Fruit fly (Drosophila melanogaster): ENCODE measurements around the gene CG5112.
A peak's percentile ranks its signal among the peaks of the same experiment; 100 is the strongest.

CG5112 gene

dm6 chr3R:25519465-25520071, 28.3 kb downstream of the CG5112 start (continued):
- TF ChIP-seq CG7368 (GFP tag; optimal IDR thresholded peaks at IDR 0.05) (no peak), CG1621 (tag; optimal IDR thresholded peaks at IDR 0.05) (no peak), Ets96B (tag; optimal IDR thresholded peaks at IDR 0.05) (peak; percentile 13), Eip78C (GFP tag) (peak; percentile 84), Blimp-1 (GFP tag; optimal IDR thresholded peaks at IDR 0.05) (no peak), esn (GFP tag; optimal IDR thresholded peaks at IDR 0.05) (no peak), CG10631 (GFP tag; optimal IDR thresholded peaks at IDR 0.05) (peak; percentile 24), Sox14 (GFP tag; optimal IDR thresholded peaks at IDR 0.05) (peak; percentile 6), salr (GFP tag; optimal IDR thresholded peaks at IDR 0.05) (no peak)

dm6 chr3R:25529289-25529688, 38.0 kb downstream of the CG5112 start:
- TF ChIP-seq Hr4 (GFP tag; optimal IDR thresholded peaks at IDR 0.05) (no peak), Sox102F (GFP tag; optimal IDR thresholded peaks at IDR 0.05) (no peak), CG9139 (GFP tag; optimal IDR thresholded peaks at IDR 0.05) (peak; percentile 48), Gug (GFP tag; IDR thresholded peaks at IDR 0.05) (no peak), CG3919 (GFP tag; optimal IDR thresholded peaks at IDR 0.05) (no peak), CG11762 (GFP tag; optimal IDR thresholded peaks at IDR 0.05; ENCODE audit: insufficient read depth) (no peak), fkh (GFP tag; optimal IDR thresholded peaks at IDR 0.05) (no peak), spab (GFP tag; optimal IDR thresholded peaks at IDR 0.05) (peak; percentile 25), CG8119 (GFP tag; IDR thresholded peaks at IDR 0.05) (no peak), Eip78C (GFP tag) (peak; percentile 27), CG6808 (GFP tag; optimal IDR thresholded peaks at IDR 0.05) (peak; percentile 36), CG11294 (GFP tag; IDR thresholded peaks at IDR 0.05) (no peak), ss (GFP tag; optimal IDR thresholded peaks at IDR 0.05) (peak; percentile 26 to 64)

dm6 chr3R:25531905-25532387, 40.7 kb downstream of the CG5112 start:
- TF ChIP-seq fkh (GFP tag; optimal IDR thresholded peaks at IDR 0.05) (no peak), eg (GFP tag; IDR thresholded peaks at IDR 0.05) (peak; percentile 92), fd59A (GFP tag; optimal IDR thresholded peaks at IDR 0.05) (peak; percentile 62), Hr4 (GFP tag; optimal IDR thresholded peaks at IDR 0.05) (peak; percentile 84), CG6792 (GFP tag; optimal IDR thresholded peaks at IDR 0.05) (peak; percentile 80), Sox102F (GFP tag; optimal IDR thresholded peaks at IDR 0.05) (peak; percentile 19), CG11762 (GFP tag; optimal IDR thresholded peaks at IDR 0.05; ENCODE audit: insufficient read depth) (peak; percentile 87), ss (GFP tag; optimal IDR thresholded peaks at IDR 0.05) (peak; percentile 96 to 98), lz (GFP tag; optimal IDR thresholded peaks at IDR 0.05) (peak; percentile 49), CG10669 (GFP tag; optimal IDR thresholded peaks at IDR 0.05) (peak; percentile 68), CG1621 (tag; optimal IDR thresholded peaks at IDR 0.05) (peak; percentile 77), CG6163 (GFP tag; IDR thresholded peaks at IDR 0.05) (peak; percentile 94), Lpt (GFP tag; optimal IDR thresholded peaks at IDR 0.05) (peak; percentile 92), CG6808 (GFP tag; optimal IDR thresholded peaks at IDR 0.05) (peak; percentile 90), Smox (GFP tag; optimal IDR thresholded peaks at IDR 0.05) (no peak), CG4318 (GFP tag; optimal IDR thresholded peaks at IDR 0.05) (peak; percentile 72), Eip75B (GFP tag; optimal IDR thresholded peaks at IDR 0.05) (peak; percentile 86), CG6854 (GFP tag; optimal IDR thresholded peaks at IDR 0.05) (no peak), Blimp-1 (GFP tag; optimal IDR thresholded peaks at IDR 0.05) (no peak), CG8632 (GFP tag; optimal IDR thresholded peaks at IDR 0.05) (peak; percentile 54), spab (GFP tag; optimal IDR thresholded peaks at IDR 0.05) (peak; percentile 83), CG11902 (GFP tag; optimal IDR thresholded peaks at IDR 0.05) (peak; percentile 71), CG8319 (GFP tag; optimal IDR thresholded peaks at IDR 0.05) (peak; percentile 46), CG10631 (GFP tag; optimal IDR thresholded peaks at IDR 0.05) (peak; percentile 82), Sox15 (GFP tag; optimal IDR thresholded peaks at IDR 0.05) (peak; percentile 18), CG34406 (GFP tag; optimal IDR thresholded peaks at IDR 0.05) (peak; percentile 44), CG8119 (GFP tag; IDR thresholded peaks at IDR 0.05) (peak; percentile 91), Ets21C (GFP tag; optimal IDR thresholded peaks at IDR 0.05) (peak; percentile 8), Hr39 (GFP tag; optimal IDR thresholded peaks at IDR 0.05) (peak; percentile 51), vri (GFP tag; optimal IDR thresholded peaks at IDR 0.05) (peak; percentile 19), Gug (GFP tag; IDR thresholded peaks at IDR 0.05) (peak; percentile 75), salr (GFP tag; optimal IDR thresholded peaks at IDR 0.05) (peak; percentile 59 to 73), CG16779 (tag; optimal IDR thresholded peaks at IDR 0.05) (peak; percentile 86), net (GFP tag; optimal IDR thresholded peaks at IDR 0.05) (peak; percentile 87), CG31627 (GFP tag; optimal IDR thresholded peaks at IDR 0.05) (peak; percentile 47), CG7368 (GFP tag; optimal IDR thresholded peaks at IDR 0.05) (peak; percentile 78), CG3032 (tag; optimal IDR thresholded peaks at IDR 0.05) (peak; percentile 49)

Data from whole organism, prepupa.